Fruit fly (Drosophila melanogaster) whole organism, embryonic: ENCODE measurements around the gene Osi20.

Experiments
- ATbp ChIP-seq: fragments of 200-800 bp; sonication (Bioruptor generic); optimal IDR thresholded peaks from 2 replicates; lab custom pipeline; 2017; ENCODE audit warnings: missing biosample characterization, mild to moderate bottlenecking, missing genetic modification characterization, missing genetic modification reagents
- Bteb2 ChIP-seq: fragments of 200-800 bp; sonication (Bioruptor generic); optimal IDR thresholded peaks from 2 replicates; lab custom pipeline; 2016; ENCODE audit warnings: missing biosample characterization, missing genetic modification characterization
- CG10267 ChIP-seq: fragments of 200-800 bp; sonication (Bioruptor generic); optimal IDR thresholded peaks from 2 replicates; lab custom pipeline; 2018; ENCODE audit warnings: missing biosample characterization, mild to moderate bottlenecking, missing genetic modification characterization, moderate library complexity
- CG11504 ChIP-seq: fragments of 200-800 bp; sonication (Bioruptor generic); optimal IDR thresholded peaks from 3 replicates; lab custom pipeline; 2019; ENCODE audit warnings: missing biosample characterization, mild to moderate bottlenecking, missing genetic modification characterization, moderate library complexity
- CG12391 ChIP-seq: fragments of 200-800 bp; sonication (Bioruptor generic); optimal IDR thresholded peaks from 3 replicates; lab custom pipeline; 2018; ENCODE audit warnings: missing biosample characterization, mild to moderate bottlenecking, missing genetic modification characterization, moderate library complexity
- CG12942 ChIP-seq: fragments of 200-800 bp; sonication (Bioruptor generic); optimal IDR thresholded peaks from 3 replicates; lab custom pipeline; 2016; ENCODE audit warnings: missing biosample characterization, missing genetic modification characterization
- CG14441 ChIP-seq: fragments of 200-800 bp; sonication (Bioruptor generic); IDR thresholded peaks from 2 replicates; pipeline ENCODE4 v1.3.6; 2022; ENCODE audit warnings: missing biosample characterization, missing genetic modification characterization
- CG14667 ChIP-seq: fragments of 200-800 bp; sonication (Bioruptor generic); IDR thresholded peaks from 2 replicates; pipeline ENCODE4 v1.3.6; 2022; ENCODE audit warnings: missing biosample characterization, missing genetic modification characterization
- CG14860 ChIP-seq: fragments of 200-800 bp; sonication (Bioruptor generic); IDR thresholded peaks from 3 replicates; pipeline ENCODE4 v1.3.6; 2022; ENCODE audit warnings: missing biosample characterization, missing genetic modification characterization; ENCODE audit not compliant: partially characterized antibody
- CG16813 ChIP-seq: fragments of 200-800 bp; sonication (Bioruptor generic); IDR thresholded peaks from 3 replicates; pipeline ENCODE4 v1.3.6; 2022; ENCODE audit warnings: missing biosample characterization, missing genetic modification characterization; ENCODE audit not compliant: partially characterized antibody
- CG17829 ChIP-seq: fragments of 200-800 bp; optimal IDR thresholded peaks from 2 replicates; lab custom pipeline; 2019; ENCODE audit warnings: missing biosample characterization, mild to moderate bottlenecking, missing genetic modification characterization, moderate library complexity
- CG17912 ChIP-seq: fragments of 200-800 bp; sonication (Bioruptor generic); optimal IDR thresholded peaks from 2 replicates; lab custom pipeline; 2018; ENCODE audit warnings: missing biosample characterization, mild to moderate bottlenecking, missing genetic modification characterization
- CG3847 ChIP-seq: fragments of 200-800 bp; sonication (Bioruptor generic); IDR thresholded peaks from 2 replicates; pipeline ENCODE4 v1.3.6; 2022; ENCODE audit warnings: missing biosample characterization, missing genetic modification characterization
- CG6765 ChIP-seq: fragments of 200-800 bp; sonication (Bioruptor generic); optimal IDR thresholded peaks from 3 replicates; lab custom pipeline; 2017; ENCODE audit warnings: missing biosample characterization, mild to moderate bottlenecking, missing genetic modification characterization
- CG6854 ChIP-seq: fragments of 200-800 bp; sonication (Bioruptor generic); optimal IDR thresholded peaks from 3 replicates; lab custom pipeline; 2017; ENCODE audit warnings: missing biosample characterization, mild to moderate bottlenecking, missing genetic modification characterization
- CG8388 ChIP-seq: fragments of 200-800 bp; sonication (Bioruptor generic); optimal IDR thresholded peaks from 2 replicates; lab custom pipeline; 2019; ENCODE audit warnings: missing biosample characterization, mild to moderate bottlenecking, missing genetic modification characterization, moderate library complexity
- CG9817 ChIP-seq: fragments of 200-800 bp; sonication (Bioruptor generic); optimal IDR thresholded peaks from 2 replicates; lab custom pipeline; 2018; ENCODE audit warnings: missing biosample characterization, mild to moderate bottlenecking, missing genetic modification characterization, moderate library complexity
- CTCF ChIP-seq: fragments of 200-800 bp; sonication (Bioruptor generic); optimal IDR thresholded peaks from 2 replicates; lab custom pipeline; 2017; ENCODE audit warnings: missing biosample characterization, mild to moderate bottlenecking, missing genetic modification characterization, moderate library complexity
- Dll ChIP-seq: fragments of 200-800 bp; sonication (Bioruptor generic); IDR thresholded peaks from 4 replicates; pipeline ENCODE4 v1.3.6; 2022; ENCODE audit warnings: missing biosample characterization, missing genetic modification characterization; ENCODE audit not compliant: partially characterized antibody
- Dref ChIP-seq: fragments of 200-800 bp; sonication (Bioruptor generic); IDR thresholded peaks from 2 replicates; pipeline ENCODE4 v1.3.6; 2022; ENCODE audit warnings: missing biosample characterization, missing genetic modification characterization
- Hmr ChIP-seq: fragments of 200-800 bp; sonication (Bioruptor generic); optimal IDR thresholded peaks from 3 replicates; lab custom pipeline; 2017; ENCODE audit warnings: mild to moderate bottlenecking, missing biosample characterization, missing genetic modification reagents, missing genetic modification characterization
- Hr39 ChIP-seq: fragments of >200 bp; optimal IDR thresholded peaks from 2 replicates; lab custom pipeline; 2017
- Hsf ChIP-seq: fragments of 200-800 bp; sonication (Bioruptor generic); optimal IDR thresholded peaks from 3 replicates; lab custom pipeline; 2016; ENCODE audit warnings: missing biosample characterization, missing genetic modification characterization
- MTF-1 ChIP-seq: fragments of 200-800 bp; sonication (Bioruptor generic); optimal IDR thresholded peaks from 2 replicates; lab custom pipeline; 2018; ENCODE audit warnings: missing biosample characterization, mild to moderate bottlenecking, missing genetic modification characterization, borderline replicate concordance
- Nf-YC ChIP-seq: fragments of 200-800 bp; optimal IDR thresholded peaks from 3 replicates; lab custom pipeline; 2019; ENCODE audit warnings: missing biosample characterization, mild to moderate bottlenecking, missing genetic modification characterization, moderate library complexity
- Oaz ChIP-seq: fragments of 200-800 bp; sonication (Bioruptor generic); IDR thresholded peaks from 2 replicates; pipeline ENCODE4 v1.3.6; 2022; ENCODE audit warnings: missing biosample characterization, missing genetic modification characterization
- Pdp1 ChIP-seq, 2 experiments: fragments of 200-800 bp; sonication (Bioruptor generic); optimal IDR thresholded peaks; 3 replicates each; lab custom pipeline; 2016; ENCODE audit warnings: missing biosample characterization in 2 of 2, missing genetic modification characterization in 2 of 2, mild to moderate bottlenecking in 1 of 2, moderate library complexity in 1 of 2
- Sox102F ChIP-seq: fragments of 200-800 bp; sonication (Bioruptor generic); optimal IDR thresholded peaks from 2 replicates; lab custom pipeline; 2018; ENCODE audit warnings: missing biosample characterization, mild to moderate bottlenecking, missing genetic modification characterization, moderate library complexity
- Stat92E ChIP-seq, 3 experiments: fragments of >200 bp in 2 of 3; fragments of 200-800 bp in 1 of 3; sonication (Bioruptor generic) in 1 of 3; optimal IDR thresholded peaks; 2 replicates each; lab custom pipeline; 2017 to 2019; ENCODE audit warnings: missing biosample characterization in 3 of 3, missing genetic modification characterization in 3 of 3, mild to moderate bottlenecking in 1 of 3, moderate library complexity in 1 of 3
- ab ChIP-seq: fragments of 200-800 bp; sonication (Bioruptor generic); optimal IDR thresholded peaks from 2 replicates; lab custom pipeline; 2016; ENCODE audit warnings: missing biosample characterization, missing genetic modification characterization
- amos ChIP-seq: fragments of 200-800 bp; sonication (Bioruptor generic); IDR thresholded peaks from 2 replicates; pipeline ENCODE4 v1.3.6; 2022; ENCODE audit warnings: missing biosample characterization, missing genetic modification characterization; ENCODE audit not compliant: partially characterized antibody
- ato ChIP-seq: fragments of 200-800 bp; sonication (Bioruptor generic); IDR thresholded peaks from 2 replicates; pipeline ENCODE4 v1.3.6; 2022; ENCODE audit warnings: missing biosample characterization, missing genetic modification characterization; ENCODE audit not compliant: partially characterized antibody
- az2 ChIP-seq: fragments of 200-800 bp; sonication (Bioruptor generic); optimal IDR thresholded peaks from 3 replicates; lab custom pipeline; 2016; ENCODE audit warnings: missing biosample characterization, missing genetic modification characterization
- bsh ChIP-seq, 2 experiments: fragments of 200-800 bp; sonication (Bioruptor generic); optimal IDR thresholded peaks; 2 replicates each; lab custom pipeline; 2017 to 2018; ENCODE audit warnings: mild to moderate bottlenecking in 2 of 2, missing biosample characterization in 2 of 2, missing genetic modification characterization in 2 of 2, moderate library complexity in 1 of 2
- crol ChIP-seq: fragments of 200-800 bp; sonication (Bioruptor generic); IDR thresholded peaks from 2 replicates; pipeline ENCODE4 v1.3.6; 2022; ENCODE audit warnings: missing biosample characterization, missing genetic modification characterization
- dysf ChIP-seq: fragments of 200-800 bp; sonication (Bioruptor generic); IDR thresholded peaks from 3 replicates; pipeline ENCODE4 v1.3.6; 2022; ENCODE audit warnings: missing biosample characterization, missing genetic modification characterization
- ems ChIP-seq: fragments of 200-800 bp; sonication (Bioruptor generic); optimal IDR thresholded peaks from 3 replicates; lab custom pipeline; 2016; ENCODE audit warnings: missing biosample characterization, missing genetic modification characterization
- gcm ChIP-seq: fragments of 200-800 bp; sonication (Bioruptor generic); optimal IDR thresholded peaks from 2 replicates; lab custom pipeline; 2019; ENCODE audit warnings: missing biosample characterization, mild to moderate bottlenecking, missing genetic modification characterization, moderate library complexity
- gem ChIP-seq: fragments of 200-800 bp; sonication (Bioruptor generic); optimal IDR thresholded peaks from 2 replicates; lab custom pipeline; 2019; ENCODE audit warnings: missing biosample characterization, mild to moderate bottlenecking, missing genetic modification characterization, moderate library complexity
- kni ChIP-seq: fragments of 200-800 bp; sonication (Bioruptor generic); optimal IDR thresholded peaks from 3 replicates; lab custom pipeline; 2017; ENCODE audit warnings: mild to moderate bottlenecking, missing biosample characterization, missing genetic modification reagents, missing genetic modification characterization
- pan ChIP-seq, 4 experiments: fragments of >200 bp in 3 of 4; fragments of 200-800 bp in 1 of 4; sonication (Bioruptor generic) in 1 of 4; optimal IDR thresholded peaks in 3 of 4; IDR thresholded peaks in 1 of 4; 2 replicates each; pipeline versions ENCODE4 v1.3.6 to Lab custom; 2017 to 2022; ENCODE audit warnings: missing biosample characterization in 2 of 4, missing genetic modification characterization in 2 of 4, mixed read lengths in 1 of 4
- peb ChIP-seq: fragments of 200-800 bp; sonication (Bioruptor generic); IDR thresholded peaks from 2 replicates; pipeline ENCODE4 v1.3.6; 2022; ENCODE audit warnings: missing biosample characterization, missing genetic modification characterization
- pita ChIP-seq: fragments of 200-800 bp; sonication (Bioruptor generic); optimal IDR thresholded peaks from 2 replicates; lab custom pipeline; 2017; ENCODE audit warnings: missing biosample characterization, mild to moderate bottlenecking, missing genetic modification characterization
- sc ChIP-seq, 3 experiments: fragments of >200 bp in 2 of 3; fragments of 200-800 bp in 1 of 3; sonication (Bioruptor generic) in 1 of 3; optimal IDR thresholded peaks; 2 replicates in 2 of 3; 3 replicates in 1 of 3; lab custom pipeline; 2017; ENCODE audit warnings: mild to moderate bottlenecking in 1 of 3, missing biosample characterization in 1 of 3, missing genetic modification characterization in 1 of 3, missing genetic modification reagents in 1 of 3
- seq ChIP-seq: fragments of 200-800 bp; sonication (Bioruptor generic); IDR thresholded peaks from 2 replicates; pipeline ENCODE4 v1.3.6; 2022; ENCODE audit warnings: missing biosample characterization, missing genetic modification characterization
- sim ChIP-seq: fragments of 200-800 bp; sonication (Bioruptor generic); IDR thresholded peaks from 2 replicates; pipeline ENCODE4 v1.3.6; 2022; ENCODE audit warnings: missing biosample characterization, missing genetic modification characterization
- z ChIP-seq: fragments of 200-800 bp; sonication (Bioruptor generic); IDR thresholded peaks from 3 replicates; pipeline ENCODE4 v1.3.6; 2022; ENCODE audit warnings: missing biosample characterization, missing genetic modification characterization

The Osi20 gene

DNA sequence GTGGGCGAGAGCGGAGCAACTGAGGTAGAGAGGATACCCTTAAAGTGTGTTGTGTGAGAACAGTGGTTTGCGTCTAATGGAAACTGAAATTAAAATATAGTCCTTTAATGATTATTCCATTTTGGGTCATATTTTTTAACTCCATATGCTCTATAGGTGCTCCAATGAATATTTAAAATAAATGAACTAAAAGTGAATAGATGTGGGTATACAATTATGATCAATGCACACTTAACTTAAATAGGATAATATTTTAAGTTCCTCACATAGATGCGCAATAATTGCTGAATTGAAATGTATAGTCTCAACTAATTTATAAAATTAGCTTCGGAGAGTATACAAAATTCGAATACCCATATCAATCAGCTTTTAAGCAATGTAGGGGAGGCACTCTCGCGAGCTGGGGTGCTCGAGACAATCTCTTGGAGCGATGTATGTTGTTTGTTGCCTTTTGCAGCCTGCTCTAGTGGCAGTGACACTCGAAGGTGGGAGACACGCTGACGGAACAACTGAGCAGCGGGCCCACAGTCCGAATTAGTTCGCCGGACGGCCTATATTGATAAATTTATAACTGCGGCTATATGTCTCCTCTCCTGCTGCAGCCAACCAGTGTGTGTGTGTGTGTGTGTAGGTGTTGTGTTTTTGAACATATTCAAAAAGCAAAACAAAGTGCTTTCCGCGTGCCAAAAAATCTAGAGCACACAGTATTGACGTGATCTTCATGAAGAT, 13.9 kb downstream of the Osi20 start:
- peak; percentile 72 for TF ChIP-seq ATbp (GFP tag; lab: Kevin White, UChicago)
- TF ChIP-seq Oaz (GFP tag; lab: Robert Waterston, UW) = no peak
- peak in 1 of 3 experiments; percentile 9 for TF ChIP-seq Stat92E (GFP tag; optimal IDR thresholded peaks at IDR 0.05; lab: Kevin White, UChicago)
- TF ChIP-seq Sox102F (GFP tag; lab: Kevin White, UChicago) = peak; percentile 92
- peak; percentile 82; the same call in 2 of the 3 replicates for TF ChIP-seq dysf (GFP tag; lab: Robert Waterston, UW)
- no peak for TF ChIP-seq Hr39 (lab: Kevin White, UChicago)
- no peak for TF ChIP-seq CTCF (GFP tag; lab: Kevin White, UChicago)
- TF ChIP-seq peb = no peak
- TF ChIP-seq CG9817 (tag; lab: Kevin White, UChicago) = peak; percentile 55
- peak; percentile 80 for TF ChIP-seq CG6854 (GFP tag; lab: Kevin White, UChicago)
- peak; percentile 81 for TF ChIP-seq CG17829 (tag; lab: Kevin White, UChicago)
- TF ChIP-seq CG8388 (GFP tag; lab: Kevin White, UChicago) = no peak
- TF ChIP-seq MTF-1 (GFP tag; lab: Kevin White, UChicago) = no peak
- TF ChIP-seq kni (GFP tag; lab: Kevin White, UChicago) = no peak
- TF ChIP-seq Pdp1 (GFP tag; optimal IDR thresholded peaks at IDR 0.05; lab: Kevin White, UChicago) = peak in 1 of 2 experiments; percentile 69
- peak; percentile 28 to 87 for TF ChIP-seq bsh (GFP tag; optimal IDR thresholded peaks at IDR 0.05; lab: Kevin White, UChicago)
- no peak for TF ChIP-seq pan (optimal IDR thresholded peaks at IDR 0.05; lab: Kevin White, UChicago)
- peak in 1 of 2 experiments; percentile 70 for TF ChIP-seq pan (GFP tag; optimal IDR thresholded peaks at IDR 0.05 in 1 of 2, IDR thresholded peaks at IDR 0.05 in 1 of 2)
- no peak for TF ChIP-seq gcm (GFP tag; lab: Kevin White, UChicago)
- peak; percentile 62 for TF ChIP-seq ems
- peak; percentile 88 for TF ChIP-seq CG12391 (tag; lab: Kevin White, UChicago)
- no peak for TF ChIP-seq CG14667 (GFP tag; lab: Robert Waterston, UW)
- peak; percentile 75 for TF ChIP-seq CG10267 (tag; lab: Kevin White, UChicago)
- peak; percentile 63 for TF ChIP-seq CG12942 (GFP tag; lab: Kevin White, UChicago)
- TF ChIP-seq CG11504 (tag; lab: Kevin White, UChicago) = no peak
- TF ChIP-seq Bteb2 = peak; percentile 68
- TF ChIP-seq amos (GFP tag; lab: Robert Waterston, UW) = no peak
- TF ChIP-seq az2 (GFP tag; lab: Kevin White, UChicago) = peak; percentile 81
- TF ChIP-seq sc (optimal IDR thresholded peaks at IDR 0.05; lab: Kevin White, UChicago) = no peak
- TF ChIP-seq sc (GFP tag; optimal IDR thresholded peaks at IDR 0.05; lab: Kevin White, UChicago) = peak; percentile 82
- TF ChIP-seq sim (GFP tag; lab: Robert Waterston, UW) = peak; percentile 58; the same call in 1 of the 2 replicates
- no peak for TF ChIP-seq Hmr
- TF ChIP-seq Nf-YC (tag; lab: Kevin White, UChicago) = no peak
- peak; percentile 60 for TF ChIP-seq CG6765 (GFP tag; lab: Kevin White, UChicago)
- peak; percentile 79 for TF ChIP-seq z (GFP tag; lab: Robert Waterston, UW)
- peak; percentile 82 for TF ChIP-seq Hsf
- no peak for TF ChIP-seq CG14860 (GFP tag; lab: Robert Waterston, UW)
- TF ChIP-seq pita = no peak
- peak; percentile 62; the same call in 1 of the 2 replicates for TF ChIP-seq seq (GFP tag; lab: Robert Waterston, UW)
- no peak; the same call in none of the 2 replicates for TF ChIP-seq CG3847 (GFP tag; lab: Robert Waterston, UW)
- no peak for TF ChIP-seq ato (GFP tag; lab: Robert Waterston, UW)
- TF ChIP-seq gem = peak; percentile 92
- TF ChIP-seq Dll = 0 out of 4 replicates have a peak, but pooled peaks have one; percentile 24
- no peak for TF ChIP-seq CG16813
- no peak for TF ChIP-seq CG17912 (GFP tag; lab: Kevin White, UChicago)
- no peak for TF ChIP-seq crol (GFP tag; lab: Robert Waterston, UW)
- TF ChIP-seq Dref (GFP tag; lab: Robert Waterston, UW) = no peak; the same call in 1 of the 2 replicates
- TF ChIP-seq ab (GFP tag; lab: Kevin White, UChicago) = no peak
- peak; percentile 45 for TF ChIP-seq CG14441 (GFP tag; lab: Robert Waterston, UW)
